Worm (Caenorhabditis elegans): Measurements from ENCODE around the gene ints-5.

ce11 chrV:18569445-18569844 is 35.7 kb downstream of the ints-5 start:
- no peak for TF ChIP-seq med-1 (GFP tag; optimal IDR thresholded peaks at IDR 0.05; ENCODE audit: insufficient read depth)
- TF ChIP-seq cog-1 (tag; optimal IDR thresholded peaks at IDR 0.05), result no peak
- no peak for TF ChIP-seq flt-1 (GFP tag; IDR thresholded peaks at IDR 0.05)
- no peak for TF ChIP-seq ref-1 (GFP tag; conservative IDR thresholded peaks at IDR 0.05)
- TF ChIP-seq klf-2 (GFP tag; conservative IDR thresholded peaks at IDR 0.05), result no peak
- TF ChIP-seq T22C8.4 (GFP tag; IDR thresholded peaks at IDR 0.05), result no peak
- TF ChIP-seq ztf-23 (GFP tag; IDR thresholded peaks at IDR 0.05), result no peak
- TF ChIP-seq tab-1 (GFP tag; IDR thresholded peaks at IDR 0.05), result no peak

Data from whole organism, midembryonic.